Worm (Caenorhabditis elegans): Measurements from ENCODE around the gene C06E2.1.

DNA sequence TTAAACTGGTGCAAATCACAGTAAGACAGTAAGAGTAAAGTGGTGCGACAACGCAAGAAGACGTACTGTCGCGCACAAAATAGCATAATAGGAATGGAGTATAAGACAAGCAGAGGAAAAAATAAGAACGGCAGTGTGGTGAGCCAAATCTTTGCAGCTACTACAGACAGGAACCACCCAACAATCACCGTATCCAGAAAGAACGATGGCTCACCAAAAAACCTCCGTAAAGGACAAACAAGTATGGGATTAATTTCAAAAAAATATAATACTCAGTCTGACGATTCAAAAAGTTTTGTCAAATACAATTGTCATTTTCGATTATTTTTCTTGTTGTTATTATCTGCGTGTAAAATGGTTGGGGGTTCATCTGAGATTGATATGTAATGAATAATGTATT is 20.2 kb downstream of the C06E2.1 start:
- TF ChIP-seq W03F9.2 (tag; optimal IDR thresholded peaks at IDR 0.05) (no peak), him-1 (tag; optimal IDR thresholded peaks at IDR 0.05) (no peak), dao-5 (tag; optimal IDR thresholded peaks at IDR 0.05) (no peak)

Measured in whole organism, L4/young adult.